Fruit fly (Drosophila melanogaster): ENCODE results near the gene Top2.
A peak's percentile ranks its signal among the peaks of the same experiment; 100 is the strongest.

The Top2 gene

dm6 chr2L:19492934-19493686 is 39.8 kb upstream of the Top2 start, which contains the start of the genes swm and Ctu2 (continued):
- TF ChIP-seq sv (GFP tag; optimal IDR thresholded peaks at IDR 0.05) (peak; percentile 21), Mio (GFP tag; optimal IDR thresholded peaks at IDR 0.05) (no peak), brk (GFP tag; optimal IDR thresholded peaks at IDR 0.05) (no peak)

dm6 chr2L:19489997-19490461 is 36.7 kb upstream of the Top2 start, which contains the start of the genes CG10194 and CG18094:
Gene CG10194, minus strand, starts transcription at chr2L:19490104.
Gene CG18094, plus strand, starts transcription at chr2L:19490262.
- no peak for TF ChIP-seq tai (GFP tag; optimal IDR thresholded peaks at IDR 0.05)
- no peak for TF ChIP-seq Abd-B (GFP tag; optimal IDR thresholded peaks at IDR 0.05)
- TF ChIP-seq dmrt93B (GFP tag; optimal IDR thresholded peaks at IDR 0.05): no peak
- TF ChIP-seq CrebA (GFP tag; optimal IDR thresholded peaks at IDR 0.05; ENCODE audit: borderline replicate concordance): no peak
- TF ChIP-seq h (GFP tag; optimal IDR thresholded peaks at IDR 0.05): peak; percentile 77
- TF ChIP-seq Rel (GFP tag; optimal IDR thresholded peaks at IDR 0.05): no peak
- no peak for TF ChIP-seq Rel (tag; optimal IDR thresholded peaks at IDR 0.05)
- no peak for TF ChIP-seq Vsx2 (GFP tag; optimal IDR thresholded peaks at IDR 0.05; ENCODE audit: partially characterized antibody)
- TF ChIP-seq dsf (GFP tag; optimal IDR thresholded peaks at IDR 0.05; ENCODE audit: borderline replicate concordance): no peak
- TF ChIP-seq dl (GFP tag; optimal IDR thresholded peaks at IDR 0.05; ENCODE audit: insufficient read depth in 1 of 2, partially characterized antibody in 2 of 2): no peak
- TF ChIP-seq pan (optimal IDR thresholded peaks at IDR 0.05): no peak
- peak; percentile 43 for TF ChIP-seq ey (GFP tag; optimal IDR thresholded peaks at IDR 0.05)
- TF ChIP-seq brk (GFP tag; optimal IDR thresholded peaks at IDR 0.05): no peak
- TF ChIP-seq Hr78 (GFP tag; optimal IDR thresholded peaks at IDR 0.05): no peak
- peak; percentile 51 for TF ChIP-seq HLH106 (tag; optimal IDR thresholded peaks at IDR 0.05)
- no peak for TF ChIP-seq N (GFP tag; optimal IDR thresholded peaks at IDR 0.05)
- no peak for TF ChIP-seq Dif (GFP tag; optimal IDR thresholded peaks at IDR 0.05; ENCODE audit: partially characterized antibody)
- TF ChIP-seq CG32264 (GFP tag; optimal IDR thresholded peaks at IDR 0.05): no peak
- no peak for TF ChIP-seq sv (GFP tag; optimal IDR thresholded peaks at IDR 0.05)
- TF ChIP-seq lola (GFP tag; optimal IDR thresholded peaks at IDR 0.05): no peak
- TF ChIP-seq jim (GFP tag; optimal IDR thresholded peaks at IDR 0.05): no peak
- peak; percentile 74 for TF ChIP-seq OdsH (GFP tag; optimal IDR thresholded peaks at IDR 0.05)
- no peak for TF ChIP-seq Dfd (GFP tag; optimal IDR thresholded peaks at IDR 0.05)
- peak; percentile 51 for TF ChIP-seq Sp1 (GFP tag; optimal IDR thresholded peaks at IDR 0.05)
- TF ChIP-seq fru (GFP tag; optimal IDR thresholded peaks at IDR 0.05): no peak
- peak in 1 of 2 experiments; percentile 73 for TF ChIP-seq foxo (GFP tag; optimal IDR thresholded peaks at IDR 0.05)
- no peak for TF ChIP-seq sage (GFP tag; optimal IDR thresholded peaks at IDR 0.05)
- TF ChIP-seq usp (GFP tag; optimal IDR thresholded peaks at IDR 0.05): no peak
- TF ChIP-seq GATAd (GFP tag; optimal IDR thresholded peaks at IDR 0.05): no peak
- no peak for TF ChIP-seq br (GFP tag; optimal IDR thresholded peaks at IDR 0.05)
- TF ChIP-seq rgr (GFP tag; optimal IDR thresholded peaks at IDR 0.05): peak; percentile 83
- peak; percentile 58 for TF ChIP-seq psq (GFP tag; optimal IDR thresholded peaks at IDR 0.05)
- TF ChIP-seq Hnf4 (GFP tag; optimal IDR thresholded peaks at IDR 0.05): no peak
- TF ChIP-seq CG9705 (GFP tag; optimal IDR thresholded peaks at IDR 0.05): no peak
- peak; percentile 3 for TF ChIP-seq Hr83 (GFP tag; optimal IDR thresholded peaks at IDR 0.05; ENCODE audit: poor library complexity, severe bottlenecking)
- no peak for TF ChIP-seq Jra (GFP tag; optimal IDR thresholded peaks at IDR 0.05)
- no peak for TF ChIP-seq woc (GFP tag; optimal IDR thresholded peaks at IDR 0.05)
- no peak for TF ChIP-seq Mio (GFP tag; optimal IDR thresholded peaks at IDR 0.05)
- no peak for TF ChIP-seq Myc (optimal IDR thresholded peaks at IDR 0.05)

- no peak for TF ChIP-seq Mio (GFP tag; optimal IDR thresholded peaks at IDR 0.05)
These were observed 33.9 kb upstream of the Top2 start, which contains the start of gene CG13083 for dm6 chr2L:19487190-19487589. Gene CG13083, plus strand, starts transcription at chr2L:19487490.

All from whole organism, wandering third instar larva.